Fruit fly (Drosophila melanogaster): ENCODE measurements around the gene CG31287.

CG31287 gene

DNA sequence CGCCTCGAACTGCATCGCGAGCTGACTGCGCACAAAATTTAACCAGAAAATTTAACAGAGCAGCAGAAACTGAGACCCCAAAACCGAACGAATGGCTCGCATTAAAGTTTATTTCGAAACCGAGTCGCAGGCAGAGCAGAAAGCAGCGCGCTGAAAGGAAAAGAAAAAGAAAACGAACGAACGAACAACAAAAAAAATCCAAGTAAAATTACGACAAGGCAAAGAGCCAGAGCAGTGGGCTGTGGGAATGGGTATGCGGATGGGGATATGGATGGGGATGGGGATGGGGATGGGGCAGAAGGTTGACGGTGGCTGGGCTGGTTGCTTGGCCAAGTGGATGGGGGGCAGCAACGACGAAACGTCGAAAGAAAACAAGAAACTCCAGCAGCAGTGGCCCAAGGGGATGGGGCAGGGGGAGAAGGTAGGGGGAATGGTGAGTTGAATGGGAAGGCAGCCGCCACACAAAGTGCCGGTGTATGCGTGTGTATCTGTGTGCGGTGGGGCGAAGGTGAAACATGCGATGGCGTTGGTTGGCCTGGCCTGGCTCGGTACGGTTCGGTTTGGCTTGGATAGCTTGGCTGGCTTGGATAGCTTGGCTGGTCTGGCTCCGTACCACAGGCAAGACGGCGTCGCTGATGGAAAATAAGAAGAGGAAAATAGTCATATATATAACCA lies 5.1 kb downstream of the CG31287 start (continued):
- TF ChIP-seq CG11294 (GFP tag; IDR thresholded peaks at IDR 0.05), result no peak; the same call in 1 of the 2 replicates
- TF ChIP-seq CG16779 (tag; optimal IDR thresholded peaks at IDR 0.05), result peak; percentile 94
- TF ChIP-seq Eip75B (GFP tag; optimal IDR thresholded peaks at IDR 0.05), result peak; percentile 53
- no peak for TF ChIP-seq Ets21C (GFP tag; optimal IDR thresholded peaks at IDR 0.05)
- peak; percentile 70 for TF ChIP-seq dac (GFP tag; optimal IDR thresholded peaks at IDR 0.05)
- no peak for TF ChIP-seq cyc (GFP tag; optimal IDR thresholded peaks at IDR 0.05)
- peak; percentile 33 for TF ChIP-seq OdsH (GFP tag; optimal IDR thresholded peaks at IDR 0.05)
- TF ChIP-seq salr (GFP tag; optimal IDR thresholded peaks at IDR 0.05), result peak; percentile 53 to 83
- TF ChIP-seq CG11902 (GFP tag; optimal IDR thresholded peaks at IDR 0.05), result no peak
- TF ChIP-seq Smox (GFP tag; optimal IDR thresholded peaks at IDR 0.05), result peak; percentile 11
- TF ChIP-seq Hr4 (GFP tag; optimal IDR thresholded peaks at IDR 0.05), result no peak
- peak; percentile 90 for TF ChIP-seq CG1621 (tag; optimal IDR thresholded peaks at IDR 0.05)
- TF ChIP-seq Eip78C (GFP tag), result peak; percentile 57
- peak; percentile 75 for TF ChIP-seq CG8632 (GFP tag; optimal IDR thresholded peaks at IDR 0.05)
- peak; percentile 70 for TF ChIP-seq CG11762 (GFP tag; optimal IDR thresholded peaks at IDR 0.05; ENCODE audit: insufficient read depth)
- peak; percentile 86 for TF ChIP-seq Ets96B (tag; optimal IDR thresholded peaks at IDR 0.05)

DNA sequence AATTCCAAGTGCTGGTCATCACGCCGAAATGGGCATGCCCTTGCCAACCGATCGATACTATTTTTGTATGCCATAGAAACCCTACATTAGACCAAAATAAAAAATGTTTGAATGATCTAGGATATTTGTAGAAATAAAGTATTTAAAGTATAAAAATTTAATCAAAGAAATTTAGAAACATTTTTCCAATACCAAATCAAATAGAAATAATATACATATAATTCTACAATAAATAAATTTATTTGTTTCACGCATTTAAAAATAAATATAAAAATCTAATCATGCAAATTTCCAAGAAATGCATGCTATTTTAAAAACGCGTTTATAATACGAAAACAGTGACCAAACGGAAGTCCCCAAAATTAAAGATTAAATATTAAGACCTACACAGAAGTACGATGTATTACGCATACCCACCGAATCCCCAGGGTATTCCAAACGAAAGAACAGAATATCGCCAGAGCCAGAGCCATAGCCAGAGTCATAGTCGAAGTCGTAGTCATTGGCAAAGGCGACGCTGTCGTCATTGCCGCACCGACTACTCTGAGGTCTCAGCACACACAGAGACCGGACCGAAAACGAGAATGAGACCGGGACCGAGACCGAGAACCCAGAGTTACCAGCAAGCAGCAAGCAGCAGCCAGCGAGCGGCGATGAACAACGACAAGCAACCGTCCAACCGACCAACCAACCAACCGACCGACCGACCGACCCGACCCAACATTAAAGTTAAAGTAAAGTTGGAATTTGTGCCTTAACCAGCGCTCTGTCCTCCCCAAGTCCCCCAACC lies 5.9 kb downstream of the CG31287 start:
- peak; percentile 48 to 73 for TF ChIP-seq ss (GFP tag; optimal IDR thresholded peaks at IDR 0.05)
- TF ChIP-seq CG10669 (GFP tag; optimal IDR thresholded peaks at IDR 0.05), result peak; percentile 75
- no peak for TF ChIP-seq Blimp-1 (GFP tag; optimal IDR thresholded peaks at IDR 0.05)
- TF ChIP-seq CG3919 (GFP tag; optimal IDR thresholded peaks at IDR 0.05), result peak; percentile 50
- peak; percentile 74 for TF ChIP-seq OdsH (GFP tag; optimal IDR thresholded peaks at IDR 0.05)
- no peak for TF ChIP-seq Eip93F (GFP tag; optimal IDR thresholded peaks at IDR 0.05)
- TF ChIP-seq CG11762 (GFP tag; optimal IDR thresholded peaks at IDR 0.05; ENCODE audit: insufficient read depth), result peak; percentile 48
- peak; percentile 1 for TF ChIP-seq net (GFP tag; optimal IDR thresholded peaks at IDR 0.05)
- peak; percentile 47 for TF ChIP-seq topi (GFP tag; optimal IDR thresholded peaks at IDR 0.05)
- no peak for TF ChIP-seq Gug (GFP tag; IDR thresholded peaks at IDR 0.05)
- TF ChIP-seq CG6854 (GFP tag; optimal IDR thresholded peaks at IDR 0.05), result peak; percentile 19
- no peak for TF ChIP-seq CG7368 (GFP tag; optimal IDR thresholded peaks at IDR 0.05)
- TF ChIP-seq dsx (GFP tag; optimal IDR thresholded peaks at IDR 0.05; ENCODE audit: poor library complexity, severe bottlenecking), result peak; percentile 72
- TF ChIP-seq cyc (GFP tag; optimal IDR thresholded peaks at IDR 0.05), result peak; percentile 51
- peak; percentile 80 for TF ChIP-seq svp (GFP tag)
- TF ChIP-seq Eip78C (GFP tag), result peak; percentile 92
- peak; percentile 35 to 87 for TF ChIP-seq salr (GFP tag; optimal IDR thresholded peaks at IDR 0.05)
- TF ChIP-seq spab (GFP tag; optimal IDR thresholded peaks at IDR 0.05), result peak; percentile 87
- TF ChIP-seq Lpt (GFP tag; optimal IDR thresholded peaks at IDR 0.05), result no peak
- TF ChIP-seq Hr38 (GFP tag; optimal IDR thresholded peaks at IDR 0.05), result no peak
- peak; percentile 60 for TF ChIP-seq Hr39 (GFP tag; optimal IDR thresholded peaks at IDR 0.05)
- peak; percentile 73 for TF ChIP-seq CG34406 (GFP tag; optimal IDR thresholded peaks at IDR 0.05)
- peak; percentile 29; the same call in 2 of the 3 replicates for TF ChIP-seq eg (GFP tag; IDR thresholded peaks at IDR 0.05)
- TF ChIP-seq Hr4 (GFP tag; optimal IDR thresholded peaks at IDR 0.05), result peak; percentile 41
- peak; percentile 81 for TF ChIP-seq achi (GFP tag; optimal IDR thresholded peaks at IDR 0.05)
- peak; percentile 78 for TF ChIP-seq esn (GFP tag; optimal IDR thresholded peaks at IDR 0.05)
- TF ChIP-seq CG11294 (GFP tag; IDR thresholded peaks at IDR 0.05), result peak; percentile 15; the same call in 1 of the 2 replicates
- no peak for TF ChIP-seq CG1621 (tag; optimal IDR thresholded peaks at IDR 0.05)
- TF ChIP-seq CG11902 (GFP tag; optimal IDR thresholded peaks at IDR 0.05), result peak; percentile 35
- peak; percentile 47; the same call in 1 of the 2 replicates for TF ChIP-seq CG15336 (GFP tag; IDR thresholded peaks at IDR 0.05)
- peak; percentile 6 for TF ChIP-seq CG6792 (GFP tag; optimal IDR thresholded peaks at IDR 0.05)
- peak; percentile 88 for TF ChIP-seq CG32006 (GFP tag; optimal IDR thresholded peaks at IDR 0.05)
- peak; percentile 56 for TF ChIP-seq Sox14 (GFP tag; optimal IDR thresholded peaks at IDR 0.05)
- peak; percentile 61 for TF ChIP-seq Met (GFP tag; optimal IDR thresholded peaks at IDR 0.05)
- TF ChIP-seq vri (GFP tag; optimal IDR thresholded peaks at IDR 0.05), result no peak
- TF ChIP-seq CG6808 (GFP tag; optimal IDR thresholded peaks at IDR 0.05), result peak; percentile 75
- peak; percentile 71 for TF ChIP-seq CG6163 (GFP tag; IDR thresholded peaks at IDR 0.05)
- TF ChIP-seq CG8319 (GFP tag; optimal IDR thresholded peaks at IDR 0.05), result no peak
- peak; percentile 43 for TF ChIP-seq CG9139 (GFP tag; optimal IDR thresholded peaks at IDR 0.05)

Data from whole organism, prepupa.